Fruit fly (Drosophila melanogaster): ENCODE results near the gene beat-IIa.

The beat-IIa gene

dm6 chr3R:17386168-17386819, 20.4 kb upstream of the beat-IIa start:
- TF ChIP-seq CG33017 (tag; optimal IDR thresholded peaks at IDR 0.05) (peak; percentile 55), Hr96 (GFP tag; optimal IDR thresholded peaks at IDR 0.05) (peak; percentile 32), toe (GFP tag; optimal IDR thresholded peaks at IDR 0.05) (peak; percentile 54), cnc (optimal IDR thresholded peaks at IDR 0.05) (no peak), CG11617 (GFP tag; optimal IDR thresholded peaks at IDR 0.05) (no peak), CG12768 (GFP tag; optimal IDR thresholded peaks at IDR 0.05) (peak; percentile 60), pad (GFP tag; optimal IDR thresholded peaks at IDR 0.05) (peak; percentile 3), CG7101 (tag; optimal IDR thresholded peaks at IDR 0.05) (peak; percentile 60), cic (GFP tag; optimal IDR thresholded peaks at IDR 0.05) (no peak), Clk (GFP tag; optimal IDR thresholded peaks at IDR 0.05) (peak; percentile 55), tj (GFP tag; optimal IDR thresholded peaks at IDR 0.05) (no peak), kay (GFP tag; ENCODE audit: borderline replicate concordance) (peak; percentile 12), Mnt (GFP tag; optimal IDR thresholded peaks at IDR 0.05) (no peak), CG5204 (GFP tag; optimal IDR thresholded peaks at IDR 0.05) (peak; percentile 36), Crg-1 (GFP tag; optimal IDR thresholded peaks at IDR 0.05) (no peak), CG1620 (GFP tag; optimal IDR thresholded peaks at IDR 0.05) (no peak), bab1 (GFP tag; optimal IDR thresholded peaks at IDR 0.05) (peak; percentile 54), ovo (GFP tag; optimal IDR thresholded peaks at IDR 0.05) (no peak), CG7045 (GFP tag; optimal IDR thresholded peaks at IDR 0.05) (peak; percentile 19), CG14711 (tag; optimal IDR thresholded peaks at IDR 0.05) (peak; percentile 63)

dm6 chr3R:17385329-17386019, 19.6 kb upstream of the beat-IIa start:
- TF ChIP-seq bab1 (GFP tag; optimal IDR thresholded peaks at IDR 0.05) (peak; percentile 83), Mnt (GFP tag; optimal IDR thresholded peaks at IDR 0.05) (peak; percentile 70), Clk (GFP tag; optimal IDR thresholded peaks at IDR 0.05) (no peak), CG7045 (GFP tag; optimal IDR thresholded peaks at IDR 0.05) (peak; percentile 65), toe (GFP tag; optimal IDR thresholded peaks at IDR 0.05) (peak; percentile 75), cic (GFP tag; optimal IDR thresholded peaks at IDR 0.05) (peak; percentile 56), Crg-1 (GFP tag; optimal IDR thresholded peaks at IDR 0.05) (peak; percentile 78), CG1620 (GFP tag; optimal IDR thresholded peaks at IDR 0.05) (peak; percentile 84), CG14711 (tag; optimal IDR thresholded peaks at IDR 0.05) (peak; percentile 74), pad (GFP tag; optimal IDR thresholded peaks at IDR 0.05) (peak; percentile 60), CG12768 (GFP tag; optimal IDR thresholded peaks at IDR 0.05) (peak; percentile 23), CG7101 (tag; optimal IDR thresholded peaks at IDR 0.05) (peak; percentile 73), CG11617 (GFP tag; optimal IDR thresholded peaks at IDR 0.05) (no peak), cnc (optimal IDR thresholded peaks at IDR 0.05) (no peak), CG5204 (GFP tag; optimal IDR thresholded peaks at IDR 0.05) (peak; percentile 68), kay (GFP tag; ENCODE audit: borderline replicate concordance) (no peak), Hr96 (GFP tag; optimal IDR thresholded peaks at IDR 0.05) (peak; percentile 74), tj (GFP tag; optimal IDR thresholded peaks at IDR 0.05) (peak; percentile 68), ovo (GFP tag; optimal IDR thresholded peaks at IDR 0.05) (peak; percentile 59), CG33017 (tag; optimal IDR thresholded peaks at IDR 0.05) (peak; percentile 55)

- TF ChIP-seq Hr96 (GFP tag; optimal IDR thresholded peaks at IDR 0.05) (no peak), Clk (GFP tag; optimal IDR thresholded peaks at IDR 0.05) (no peak), tj (GFP tag; optimal IDR thresholded peaks at IDR 0.05) (peak; percentile 92), CG1620 (GFP tag; optimal IDR thresholded peaks at IDR 0.05) (no peak), bab1 (GFP tag; optimal IDR thresholded peaks at IDR 0.05) (no peak), CG12768 (GFP tag; optimal IDR thresholded peaks at IDR 0.05) (no peak), Mnt (GFP tag; optimal IDR thresholded peaks at IDR 0.05) (no peak), CG5204 (GFP tag; optimal IDR thresholded peaks at IDR 0.05) (no peak)
Observed at dm6 chr3R:17381916-17382315, 16.0 kb upstream of the beat-IIa start.

DNA sequence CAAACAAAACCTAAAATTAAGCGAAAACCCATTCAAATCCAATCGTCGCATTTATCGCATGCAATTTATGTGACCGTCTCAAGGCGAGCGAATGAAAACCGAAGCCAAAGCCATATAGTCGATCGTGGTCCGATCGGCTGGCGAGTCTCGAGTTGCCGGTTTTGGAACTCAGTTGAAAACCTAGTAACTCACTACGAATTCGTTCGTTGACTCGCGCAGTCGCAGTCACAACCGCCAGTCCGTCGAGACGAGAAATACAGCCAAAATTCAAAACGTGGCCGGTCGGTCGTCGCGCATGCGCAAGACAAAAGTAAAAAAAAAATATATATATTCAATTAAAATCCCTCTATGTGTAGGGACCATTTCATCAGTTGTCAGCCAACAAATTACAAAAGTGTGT, 13.8 kb upstream of the beat-IIa start, which contains the start of gene lute:
lute (plus strand) TSS at position 203 of the 400 bp plus-strand sequence.
- TF ChIP-seq kay (GFP tag; ENCODE audit: borderline replicate concordance) (peak; percentile 56), cnc (optimal IDR thresholded peaks at IDR 0.05) (no peak), tj (GFP tag; optimal IDR thresholded peaks at IDR 0.05) (peak; percentile 44)

dm6 chr3R:17379051-17379450, 13.1 kb upstream of the beat-IIa start:
- TF ChIP-seq tj (GFP tag; optimal IDR thresholded peaks at IDR 0.05), result no peak
- no peak for TF ChIP-seq pad (GFP tag; optimal IDR thresholded peaks at IDR 0.05)
- TF ChIP-seq ovo (GFP tag; optimal IDR thresholded peaks at IDR 0.05), result no peak
- no peak for TF ChIP-seq Hr96 (GFP tag; optimal IDR thresholded peaks at IDR 0.05)
- TF ChIP-seq Mnt (GFP tag; optimal IDR thresholded peaks at IDR 0.05), result no peak
- no peak for TF ChIP-seq CG33017 (tag; optimal IDR thresholded peaks at IDR 0.05)
- TF ChIP-seq Clk (GFP tag; optimal IDR thresholded peaks at IDR 0.05), result no peak
- TF ChIP-seq CG14711 (tag; optimal IDR thresholded peaks at IDR 0.05), result no peak
- no peak for TF ChIP-seq CG7045 (GFP tag; optimal IDR thresholded peaks at IDR 0.05)
- TF ChIP-seq CG1620 (GFP tag; optimal IDR thresholded peaks at IDR 0.05), result no peak
- no peak for TF ChIP-seq CG7101 (tag; optimal IDR thresholded peaks at IDR 0.05)

dm6 chr3R:17377503-17377902, 11.6 kb upstream of the beat-IIa start:
- TF ChIP-seq CG12768 (GFP tag; optimal IDR thresholded peaks at IDR 0.05) (no peak), CG11617 (GFP tag; optimal IDR thresholded peaks at IDR 0.05) (no peak), Hr96 (GFP tag; optimal IDR thresholded peaks at IDR 0.05) (no peak), CG14711 (tag; optimal IDR thresholded peaks at IDR 0.05) (no peak), tj (GFP tag; optimal IDR thresholded peaks at IDR 0.05) (no peak), ovo (GFP tag; optimal IDR thresholded peaks at IDR 0.05) (no peak), cic (GFP tag; optimal IDR thresholded peaks at IDR 0.05) (no peak), bab1 (GFP tag; optimal IDR thresholded peaks at IDR 0.05) (no peak), CG7045 (GFP tag; optimal IDR thresholded peaks at IDR 0.05) (no peak), Clk (GFP tag; optimal IDR thresholded peaks at IDR 0.05) (no peak), CG7101 (tag; optimal IDR thresholded peaks at IDR 0.05) (no peak)

Measured in whole organism, adult.